Fruit fly (Drosophila melanogaster) whole organism, prepupa: ENCODE results near the gene Miga.

ENCODE experiments used
- Blimp-1 ChIP-seq: fragments of 200-800 bp; sonication (Bioruptor generic); optimal IDR thresholded peaks from 3 replicates; lab custom pipeline; 2017; ENCODE audit warnings: missing biosample characterization, missing genetic modification characterization, mild to moderate bottlenecking, moderate library complexity, missing genetic modification reagents
- CG10631 ChIP-seq: fragments of 200-800 bp; sonication (Bioruptor generic); optimal IDR thresholded peaks from 2 replicates; lab custom pipeline; 2016; ENCODE audit warnings: missing biosample characterization, missing genetic modification characterization
- CG10669 ChIP-seq: fragments of 200-800 bp; sonication (Bioruptor generic); optimal IDR thresholded peaks from 3 replicates; lab custom pipeline; 2018; ENCODE audit warnings: missing biosample characterization, mild to moderate bottlenecking, missing genetic modification characterization, moderate library complexity
- CG11294 ChIP-seq: fragments of 200-800 bp; sonication (Bioruptor generic); IDR thresholded peaks from 2 replicates; pipeline ENCODE4 v1.3.6; 2022; ENCODE audit warnings: missing biosample characterization, missing genetic modification characterization
- CG11902 ChIP-seq: fragments of 200-800 bp; sonication (Bioruptor generic); optimal IDR thresholded peaks from 3 replicates; lab custom pipeline; 2016; ENCODE audit warnings: missing biosample characterization, missing genetic modification characterization
- CG15336 ChIP-seq: fragments of 200-800 bp; sonication (Bioruptor generic); IDR thresholded peaks from 2 replicates; pipeline ENCODE4 v1.3.6; 2022; ENCODE audit warnings: missing biosample characterization, missing genetic modification characterization
- CG1621 ChIP-seq: fragments of 200-800 bp; sonication (Bioruptor generic); optimal IDR thresholded peaks from 3 replicates; lab custom pipeline; 2018; ENCODE audit warnings: missing biosample characterization, mild to moderate bottlenecking, missing genetic modification characterization
- CG16779 ChIP-seq: fragments of 200-800 bp; sonication (Bioruptor generic); optimal IDR thresholded peaks from 3 replicates; lab custom pipeline; 2017; ENCODE audit warnings: missing biosample characterization, mild to moderate bottlenecking, missing genetic modification characterization
- CG31627 ChIP-seq: fragments of 200-800 bp; sonication (Bioruptor generic); optimal IDR thresholded peaks from 3 replicates; lab custom pipeline; 2016; ENCODE audit warnings: missing biosample characterization, missing genetic modification characterization
- CG32006 ChIP-seq: fragments of 200-800 bp; sonication (Bioruptor generic); optimal IDR thresholded peaks from 3 replicates; lab custom pipeline; 2017; ENCODE audit warnings: missing biosample characterization, mild to moderate bottlenecking, missing genetic modification characterization
- CG34406 ChIP-seq: fragments of 200-800 bp; sonication (Bioruptor generic); optimal IDR thresholded peaks from 3 replicates; lab custom pipeline; 2016; ENCODE audit warnings: missing biosample characterization, missing genetic modification characterization
- CG3919 ChIP-seq: fragments of 200-800 bp; sonication (Bioruptor generic); optimal IDR thresholded peaks from 3 replicates; lab custom pipeline; 2016; ENCODE audit warnings: missing biosample characterization, missing genetic modification characterization
- CG4318 ChIP-seq: fragments of 200-800 bp; sonication (Bioruptor generic); optimal IDR thresholded peaks from 3 replicates; lab custom pipeline; 2017; ENCODE audit warnings: missing biosample characterization, mild to moderate bottlenecking, missing genetic modification characterization
- CG6276 ChIP-seq: fragments of 200-800 bp; sonication (Bioruptor generic); optimal IDR thresholded peaks from 2 replicates; lab custom pipeline; 2017; ENCODE audit warnings: missing biosample characterization, mild to moderate bottlenecking, missing genetic modification characterization
- CG6792 ChIP-seq: fragments of 200-800 bp; sonication (Bioruptor generic); optimal IDR thresholded peaks from 3 replicates; lab custom pipeline; 2016; ENCODE audit warnings: missing biosample characterization, missing genetic modification characterization
- CG6808 ChIP-seq: fragments of 200-800 bp; sonication (Bioruptor generic); optimal IDR thresholded peaks from 3 replicates; lab custom pipeline; 2017; ENCODE audit warnings: missing biosample characterization, missing genetic modification characterization, mild to moderate bottlenecking, moderate library complexity, missing genetic modification reagents
- CG6854 ChIP-seq: fragments of 200-800 bp; sonication (Bioruptor generic); optimal IDR thresholded peaks from 2 replicates; lab custom pipeline; 2017; ENCODE audit warnings: missing biosample characterization, mild to moderate bottlenecking, missing genetic modification characterization
- CG8119 ChIP-seq: fragments of 200-800 bp; sonication (Bioruptor generic); IDR thresholded peaks from 3 replicates; pipeline ENCODE4 v1.3.6; 2022; ENCODE audit warnings: missing biosample characterization, missing genetic modification characterization
- CG8319 ChIP-seq: fragments of 200-800 bp; sonication (Bioruptor generic); optimal IDR thresholded peaks from 3 replicates; lab custom pipeline; 2016; ENCODE audit warnings: missing biosample characterization, missing genetic modification characterization
- CG8632 ChIP-seq: fragments of 200-800 bp; sonication (Bioruptor generic); optimal IDR thresholded peaks from 3 replicates; lab custom pipeline; 2016; ENCODE audit warnings: missing biosample characterization, missing genetic modification characterization
- CG9139 ChIP-seq: fragments of 200-800 bp; sonication (Bioruptor generic); optimal IDR thresholded peaks from 3 replicates; lab custom pipeline; 2017; ENCODE audit warnings: missing biosample characterization, mild to moderate bottlenecking, missing genetic modification characterization
- Eip75B ChIP-seq: fragments of 200-800 bp; sonication (Bioruptor generic); optimal IDR thresholded peaks from 3 replicates; lab custom pipeline; 2016; ENCODE audit warnings: missing biosample characterization, missing genetic modification characterization
- Ets21C ChIP-seq: fragments of 200-800 bp; sonication (Bioruptor generic); optimal IDR thresholded peaks from 3 replicates; lab custom pipeline; 2016; ENCODE audit warnings: missing biosample characterization, missing genetic modification characterization
- Hr38 ChIP-seq: sonication (Bioruptor generic); optimal IDR thresholded peaks from 2 replicates; lab custom pipeline; 2016; ENCODE audit warnings: missing biosample characterization, missing genetic modification characterization
- Hr39 ChIP-seq: fragments of 200-800 bp; sonication (Bioruptor generic); optimal IDR thresholded peaks from 2 replicates; lab custom pipeline; 2016; ENCODE audit warnings: missing biosample characterization, missing genetic modification characterization
- Hr4 ChIP-seq: fragments of 200-800 bp; sonication (Bioruptor generic); optimal IDR thresholded peaks from 3 replicates; lab custom pipeline; 2016; ENCODE audit warnings: missing biosample characterization, missing genetic modification characterization
- OdsH ChIP-seq: fragments of 200-800 bp; sonication (Bioruptor generic); optimal IDR thresholded peaks from 3 replicates; lab custom pipeline; 2016; ENCODE audit warnings: missing biosample characterization, missing genetic modification characterization
- Smox ChIP-seq: fragments of 200-800 bp; sonication (Bioruptor generic); optimal IDR thresholded peaks from 3 replicates; lab custom pipeline; 2016; ENCODE audit warnings: missing biosample characterization, missing genetic modification characterization
- Sox102F ChIP-seq: fragments of 200-800 bp; sonication (Bioruptor generic); optimal IDR thresholded peaks from 2 replicates; lab custom pipeline; 2016; ENCODE audit warnings: missing biosample characterization, mild to moderate bottlenecking, missing genetic modification characterization
- Sox14 ChIP-seq: fragments of 200-800 bp; sonication (Bioruptor generic); optimal IDR thresholded peaks from 3 replicates; lab custom pipeline; 2016; ENCODE audit warnings: missing biosample characterization, missing genetic modification characterization
- achi ChIP-seq: fragments of 200-800 bp; sonication (Bioruptor generic); optimal IDR thresholded peaks from 3 replicates; lab custom pipeline; 2016; ENCODE audit warnings: missing biosample characterization, missing genetic modification characterization
- cyc ChIP-seq: fragments of 200-800 bp; sonication (Bioruptor generic); optimal IDR thresholded peaks from 3 replicates; lab custom pipeline; 2016; ENCODE audit warnings: missing biosample characterization, missing genetic modification characterization
- dsx ChIP-seq: fragments of 200-800 bp; optimal IDR thresholded peaks from 3 replicates; lab custom pipeline; 2019; ENCODE audit warnings: missing biosample characterization, mild to moderate bottlenecking, missing genetic modification characterization, moderate library complexity; ENCODE audit not compliant: poor library complexity, severe bottlenecking
- eg ChIP-seq: fragments of 200-800 bp; sonication (Bioruptor generic); IDR thresholded peaks from 3 replicates; pipeline ENCODE4 v1.3.6; 2022; ENCODE audit warnings: missing biosample characterization, missing genetic modification characterization
- fd59A ChIP-seq: fragments of 200-800 bp; sonication (Bioruptor generic); optimal IDR thresholded peaks from 2 replicates; lab custom pipeline; 2017; ENCODE audit warnings: missing biosample characterization, mild to moderate bottlenecking, missing genetic modification characterization, missing genetic modification reagents
- fd85E ChIP-seq: fragments of 200-800 bp; sonication (Bioruptor generic); optimal IDR thresholded peaks from 3 replicates; lab custom pipeline; 2016; ENCODE audit warnings: missing biosample characterization, missing genetic modification characterization
- fkh ChIP-seq: fragments of 200-800 bp; sonication (Bioruptor generic); optimal IDR thresholded peaks from 3 replicates; lab custom pipeline; 2017; ENCODE audit warnings: missing biosample characterization, mild to moderate bottlenecking, missing genetic modification characterization, moderate library complexity
- lz ChIP-seq: fragments of 200-800 bp; sonication (Bioruptor generic); optimal IDR thresholded peaks from 3 replicates; lab custom pipeline; 2016; ENCODE audit warnings: missing biosample characterization, missing genetic modification characterization
- pdm3 ChIP-seq: fragments of 200-800 bp; sonication (Bioruptor generic); optimal IDR thresholded peaks from 3 replicates; lab custom pipeline; 2016; ENCODE audit warnings: missing biosample characterization, missing genetic modification characterization
- salr ChIP-seq, 2 experiments: fragments of 200-800 bp; sonication (Bioruptor generic); optimal IDR thresholded peaks; 3 replicates each; lab custom pipeline; 2016 to 2018; ENCODE audit warnings: missing biosample characterization in 2 of 2, missing genetic modification characterization in 2 of 2, mild to moderate bottlenecking in 1 of 2
- spab ChIP-seq: fragments of 200-800 bp; sonication (Bioruptor generic); optimal IDR thresholded peaks from 2 replicates; lab custom pipeline; 2017; ENCODE audit warnings: missing biosample characterization, mild to moderate bottlenecking, missing genetic modification characterization, missing genetic modification reagents
- ss ChIP-seq, 2 experiments: fragments of 200-800 bp; sonication (Bioruptor generic); optimal IDR thresholded peaks; 2 replicates in 1 of 2; 3 replicates in 1 of 2; lab custom pipeline; 2017 to 2018; ENCODE audit warnings: mild to moderate bottlenecking in 2 of 2, missing biosample characterization in 2 of 2, missing genetic modification characterization in 2 of 2, moderate library complexity in 1 of 2
- svp ChIP-seq: fragments of 200-800 bp; sonication (Bioruptor generic); peaks from one replicate; lab custom pipeline; 2016; ENCODE audit warnings: missing biosample characterization, missing genetic modification characterization
- vri ChIP-seq: fragments of 200-800 bp; sonication (Bioruptor generic); optimal IDR thresholded peaks from 3 replicates; lab custom pipeline; 2016; ENCODE audit warnings: missing biosample characterization, mild to moderate bottlenecking, missing genetic modification characterization

The Miga gene

dm6 chrX:8422643-8423042 lies 15.0 kb downstream of the Miga start:
- no peak for TF ChIP-seq CG8319 (GFP tag; lab: Kevin White, UChicago)
- peak; percentile 35 for TF ChIP-seq achi
- no peak for TF ChIP-seq CG1621 (tag; lab: Kevin White, UChicago)

dm6 chrX:8421449-8421795 lies 16.2 kb downstream of the Miga start:
- TF ChIP-seq CG16779 (tag; lab: Kevin White, UChicago) (no peak), dsx (GFP tag; lab: Kevin White, UChicago) (no peak), CG6276 (no peak), CG8119 (GFP tag; lab: Robert Waterston, UW) (no peak), Hr4 (no peak), CG32006 (GFP tag; lab: Kevin White, UChicago) (no peak), Smox (GFP tag; lab: Kevin White, UChicago) (no peak), eg (GFP tag; lab: Robert Waterston, UW) (no peak), CG1621 (tag; lab: Kevin White, UChicago) (no peak)

- TF ChIP-seq CG11294 (GFP tag; lab: Robert Waterston, UW), result peak; percentile 8; the same call in 1 of the 2 replicates
- TF ChIP-seq CG6808 (GFP tag; lab: Kevin White, UChicago), result peak; percentile 70
- TF ChIP-seq fkh (GFP tag; lab: Kevin White, UChicago), result peak; percentile 59
- no peak for TF ChIP-seq CG6792 (GFP tag; lab: Kevin White, UChicago)
- TF ChIP-seq Hr4, result no peak
- no peak for TF ChIP-seq Sox102F
- peak; percentile 67 for TF ChIP-seq Sox14 (GFP tag; lab: Kevin White, UChicago)
- no peak for TF ChIP-seq salr (GFP tag; optimal IDR thresholded peaks at IDR 0.05; lab: Kevin White, UChicago)
- TF ChIP-seq dsx (GFP tag; lab: Kevin White, UChicago), result no peak
- peak; percentile 67 for TF ChIP-seq CG16779 (tag; lab: Kevin White, UChicago)
- TF ChIP-seq CG6276, result peak; percentile 75
- TF ChIP-seq CG31627 (GFP tag; lab: Kevin White, UChicago), result peak; percentile 48
- peak; percentile 82 for TF ChIP-seq CG8119 (GFP tag; lab: Robert Waterston, UW)
- peak; percentile 16 for TF ChIP-seq OdsH
- peak; percentile 41 for TF ChIP-seq cyc (GFP tag; lab: Kevin White, UChicago)
- TF ChIP-seq Blimp-1 (GFP tag; lab: Kevin White, UChicago), result peak; percentile 82
- no peak for TF ChIP-seq Smox (GFP tag; lab: Kevin White, UChicago)
- no peak for TF ChIP-seq Hr38
- TF ChIP-seq CG32006 (GFP tag; lab: Kevin White, UChicago), result no peak
- TF ChIP-seq fd85E (GFP tag; lab: Kevin White, UChicago), result peak; percentile 50
- no peak for TF ChIP-seq CG10631 (GFP tag; lab: Kevin White, UChicago)
- peak; percentile 83 to 93 for TF ChIP-seq ss (GFP tag; optimal IDR thresholded peaks at IDR 0.05; lab: Kevin White, UChicago)
- no peak for TF ChIP-seq CG8319 (GFP tag; lab: Kevin White, UChicago)
- peak; percentile 97 for TF ChIP-seq CG10669 (GFP tag; lab: Kevin White, UChicago)
- peak; percentile 76 for TF ChIP-seq CG9139 (GFP tag; lab: Kevin White, UChicago)
- TF ChIP-seq Ets21C, result peak; percentile 34
- peak; percentile 91 for TF ChIP-seq achi
- TF ChIP-seq Eip75B (GFP tag; lab: Kevin White, UChicago), result peak; percentile 47
- no peak for TF ChIP-seq lz (GFP tag; lab: Kevin White, UChicago)
- TF ChIP-seq CG15336, result peak; percentile 83
- no peak for TF ChIP-seq spab (GFP tag; lab: Kevin White, UChicago)
- TF ChIP-seq CG3919 (GFP tag; lab: Kevin White, UChicago), result no peak
- peak; percentile 31 for TF ChIP-seq CG8632 (GFP tag; lab: Kevin White, UChicago)
- TF ChIP-seq CG6854 (GFP tag; lab: Kevin White, UChicago), result peak; percentile 65
- peak; percentile 84; the same call in 2 of the 3 replicates for TF ChIP-seq eg (GFP tag; lab: Robert Waterston, UW)
- TF ChIP-seq Hr39 (GFP tag; lab: Kevin White, UChicago), result peak; percentile 25
- TF ChIP-seq vri (GFP tag; lab: Kevin White, UChicago), result peak; percentile 52
- TF ChIP-seq CG34406, result peak; percentile 21
- TF ChIP-seq svp (GFP tag; lab: Kevin White, UChicago), result no peak
- TF ChIP-seq CG11902 (GFP tag; lab: Kevin White, UChicago), result no peak
- TF ChIP-seq CG1621 (tag; lab: Kevin White, UChicago), result no peak
- TF ChIP-seq CG4318 (GFP tag; lab: Kevin White, UChicago), result no peak
- no peak for TF ChIP-seq fd59A (GFP tag; lab: Kevin White, UChicago)
- no peak for TF ChIP-seq pdm3 (GFP tag; lab: Kevin White, UChicago)
These were observed 16.7 kb downstream of the Miga start for dm6 chrX:8420772-8421448.
